Worm (Caenorhabditis elegans): Measurements from ENCODE around the gene prp-40.

- no peak for TF ChIP-seq ama-1 (optimal IDR thresholded peaks at IDR 0.05)
- TF ChIP-seq hmbx-1 (tag; optimal IDR thresholded peaks at IDR 0.05): no peak
- no peak for TF ChIP-seq aly-1 (tag; optimal IDR thresholded peaks at IDR 0.05)
- TF ChIP-seq F13C5.2 (tag; optimal IDR thresholded peaks at IDR 0.05): no peak
These were observed 30.9 kb upstream of the prp-40 start, which contains the start of the genes dars-1 and ctr-9 for ce11 chrIII:9490783-9491547.

Data from whole organism, early embryonic.